Worm (Caenorhabditis elegans) whole organism, L4/young adult: ENCODE data around the gene C01C4.2.

ENCODE experiments used
- W03F9.2 ChIP-seq: fragments of 150-350 bp; optimal IDR thresholded peaks from 2 replicates; lab custom pipeline; 2014; ENCODE audit warnings: missing biosample characterization, missing genetic modification characterization
- dao-5 ChIP-seq: sonication (generic microtip); optimal IDR thresholded peaks from 2 replicates; lab custom pipeline; 2016; ENCODE audit warnings: missing genotype, missing genetic modification characterization, moderate library complexity, missing compliant biosample characterization
- him-1 ChIP-seq: sonication (generic microtip); optimal IDR thresholded peaks from 2 replicates; lab custom pipeline; 2016; ENCODE audit warnings: missing genotype, missing genetic modification reagents, missing genetic modification characterization, missing compliant biosample characterization

ce11 chrX:3759345-3759744 is 44.4 kb downstream of the C01C4.2 start, which contains the start of gene T14G12.6:
- TF ChIP-seq dao-5 (tag; lab: Kevin White, UChicago) = no peak
- TF ChIP-seq W03F9.2 = no peak
- no peak for TF ChIP-seq him-1 (tag; lab: Kevin White, UChicago)
